Worm (Caenorhabditis elegans): ENCODE data around the gene dlc-4.

DNA sequence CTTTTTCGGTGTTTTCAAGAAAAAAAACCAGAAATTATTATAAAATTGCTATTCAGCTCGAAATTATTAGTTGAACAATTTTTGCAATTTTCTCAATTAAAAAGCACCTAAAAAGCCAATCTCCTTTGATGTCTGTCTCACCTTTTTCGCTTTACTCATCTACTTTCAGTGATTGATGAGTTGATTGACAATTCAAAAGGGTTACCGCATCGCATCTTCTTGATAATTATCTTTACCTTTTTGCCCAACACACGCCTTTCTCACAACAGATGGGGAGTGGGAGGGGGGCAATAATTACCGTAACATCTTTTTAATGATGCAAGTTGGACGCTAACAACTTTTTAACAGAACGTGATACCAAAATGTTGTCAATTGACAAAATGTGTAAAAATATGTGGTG, 46.4 kb upstream of the dlc-4 start:
- TF ChIP-seq tbx-11 (GFP tag; IDR thresholded peaks at IDR 0.05): no peak
- TF ChIP-seq flt-1 (GFP tag; IDR thresholded peaks at IDR 0.05): no peak
- TF ChIP-seq ama-1 (optimal IDR thresholded peaks at IDR 0.05): no peak
- TF ChIP-seq scrt-1 (GFP tag; IDR thresholded peaks at IDR 0.05): no peak
- no peak for TF ChIP-seq hmbx-1 (tag; optimal IDR thresholded peaks at IDR 0.05)
- no peak for TF ChIP-seq pes-1 (GFP tag; IDR thresholded peaks at IDR 0.05)
- no peak for TF ChIP-seq F13C5.2 (tag; optimal IDR thresholded peaks at IDR 0.05)
- no peak for TF ChIP-seq tra-4 (tag; optimal IDR thresholded peaks at IDR 0.05)
- no peak for TF ChIP-seq sea-1 (GFP tag; conservative IDR thresholded peaks at IDR 0.05)
- TF ChIP-seq ets-7 (tag; optimal IDR thresholded peaks at IDR 0.05): no peak
- TF ChIP-seq B0310.2 (tag; optimal IDR thresholded peaks at IDR 0.05): no peak
- TF ChIP-seq tbx-37 (GFP tag; conservative IDR thresholded peaks at IDR 0.05): no peak

All from whole organism, early embryonic.